Worm (Caenorhabditis elegans) whole organism, young adult: ENCODE data around the gene cpi-2.
A peak's percentile ranks its signal among the peaks of the same experiment; 100 is the strongest.

Source experiments
- B0019.2 ChIP-seq: fragments of 200-800 bp; sonication (Bioruptor generic); conservative IDR thresholded peaks from 2 replicates; pipeline ENCODE4 v1.3.6; 2022; ENCODE audit warnings: missing genetic modification reagents, missing genetic modification characterization, missing compliant biosample characterization
- F10E7.11 ChIP-seq: sonication (generic microtip); optimal IDR thresholded peaks from 2 replicates; lab custom pipeline; 2017; ENCODE audit warnings: mild to moderate bottlenecking, missing genetic modification characterization, moderate library complexity, missing compliant biosample characterization
- F23B12.7 ChIP-seq: sonication (generic microtip); optimal IDR thresholded peaks from 2 replicates; lab custom pipeline; 2017; ENCODE audit warnings: missing genetic modification characterization, mild to moderate bottlenecking, missing compliant biosample characterization, antibody characterized with exemption, moderate library complexity; ENCODE audit not compliant: insufficient read depth
- F33H1.4 ChIP-seq: fragments of 200-800 bp; sonication (Bioruptor generic); IDR thresholded peaks from 2 replicates; pipeline ENCODE4 v1.3.6; 2022; ENCODE audit warnings: missing genetic modification reagents, missing genetic modification characterization, missing compliant biosample characterization
- T07F8.4 ChIP-seq: sonication (generic microtip); optimal IDR thresholded peaks from 2 replicates; lab custom pipeline; 2016; ENCODE audit warnings: mild to moderate bottlenecking, missing genetic modification characterization, moderate library complexity, missing compliant biosample characterization
- Y53F4B.3 ChIP-seq: fragments of 200-800 bp; sonication (Bioruptor generic); IDR thresholded peaks from 2 replicates; pipeline ENCODE4 v1.3.6; 2022; ENCODE audit warnings: missing genetic modification reagents, missing genetic modification characterization, missing compliant biosample characterization
- Y67H2A.10 ChIP-seq: fragments of 200-800 bp; sonication (Bioruptor generic); conservative IDR thresholded peaks from 2 replicates; pipeline ENCODE4 v1.3.6; 2022; ENCODE audit warnings: missing genetic modification reagents, missing genetic modification characterization, missing compliant biosample characterization
- Y79H2A.3 ChIP-seq: fragments of 200-800 bp; sonication (Bioruptor generic); conservative IDR thresholded peaks from 2 replicates; pipeline ENCODE4 v1.3.6; 2022; ENCODE audit warnings: missing genetic modification reagents, missing genetic modification characterization, missing compliant biosample characterization
- atf-7 ChIP-seq: sonication (generic microtip); optimal IDR thresholded peaks from 2 replicates; lab custom pipeline; 2017; ENCODE audit warnings: mild to moderate bottlenecking, missing genetic modification characterization, missing compliant biosample characterization
- attf-3 ChIP-seq: fragments of 200-800 bp; sonication (Bioruptor generic); conservative IDR thresholded peaks from 2 replicates; pipeline ENCODE4 v1.3.6; 2022; ENCODE audit warnings: missing genetic modification reagents, missing genetic modification characterization, missing compliant biosample characterization
- ceh-79 ChIP-seq: sonication (generic microtip); optimal IDR thresholded peaks from 2 replicates; lab custom pipeline; 2017; ENCODE audit warnings: mild to moderate bottlenecking, missing genetic modification characterization, missing compliant biosample characterization
- ceh-91 ChIP-seq: fragments of 200-800 bp; sonication (Bioruptor generic); IDR thresholded peaks from 2 replicates; pipeline ENCODE4 v1.3.6; 2022; ENCODE audit warnings: missing genetic modification reagents, missing genetic modification characterization, missing compliant biosample characterization
- chd-7 ChIP-seq: sonication (generic microtip); optimal IDR thresholded peaks from 2 replicates; lab custom pipeline; 2016; ENCODE audit warnings: mild to moderate bottlenecking, missing genetic modification characterization, moderate library complexity, missing compliant biosample characterization
- die-1 ChIP-seq: sonication (generic microtip); optimal IDR thresholded peaks from 2 replicates; lab custom pipeline; 2016; ENCODE audit warnings: missing genotype, mild to moderate bottlenecking, missing genetic modification characterization, missing compliant biosample characterization
- dpff-1 ChIP-seq: sonication (generic microtip); optimal IDR thresholded peaks from 2 replicates; lab custom pipeline; 2017; ENCODE audit warnings: mild to moderate bottlenecking, missing genetic modification characterization, missing compliant biosample characterization
- dpl-1 ChIP-seq: fragments of 150-350 bp; optimal IDR thresholded peaks from 2 replicates; lab custom pipeline; 2014; ENCODE audit warnings: missing biosample characterization, missing genetic modification reagents, missing genetic modification characterization
- efl-1 ChIP-seq: fragments of 150-350 bp; optimal IDR thresholded peaks from 2 replicates; lab custom pipeline; 2014; ENCODE audit warnings: missing biosample characterization, missing genetic modification reagents, missing genetic modification characterization
- ekl-4 ChIP-seq: fragments of 200-800 bp; sonication (Bioruptor generic); IDR thresholded peaks from 2 replicates; pipeline ENCODE4 v1.3.6; 2022; ENCODE audit warnings: missing genetic modification reagents, missing genetic modification characterization, missing compliant biosample characterization
- ets-4 ChIP-seq: fragments of 200-800 bp; sonication (Bioruptor generic); optimal IDR thresholded peaks from 2 replicates; lab custom pipeline; 2018; ENCODE audit warnings: mild to moderate bottlenecking, missing genetic modification characterization, missing compliant biosample characterization
- him-1 ChIP-seq: sonication (generic microtip); optimal IDR thresholded peaks from 2 replicates; lab custom pipeline; 2016; ENCODE audit warnings: missing genotype, missing genetic modification reagents, missing genetic modification characterization, missing compliant biosample characterization
- hsf-1 ChIP-seq: fragments of 200-800 bp; sonication (Bioruptor generic); IDR thresholded peaks from 2 replicates; pipeline ENCODE4 v1.3.6; 2022; ENCODE audit warnings: missing genetic modification reagents, missing genetic modification characterization, missing compliant biosample characterization
- lin-54 ChIP-seq: fragments of 200-800 bp; sonication (Bioruptor generic); optimal IDR thresholded peaks from 2 replicates; lab custom pipeline; 2018; ENCODE audit warnings: mild to moderate bottlenecking, missing genetic modification characterization, missing compliant biosample characterization
- lsy-27 ChIP-seq: sonication (generic microtip); optimal IDR thresholded peaks from 2 replicates; lab custom pipeline; 2017; ENCODE audit warnings: missing genetic modification characterization, mild to moderate bottlenecking, missing compliant biosample characterization, antibody characterized with exemption, missing genotype, borderline replicate concordance; ENCODE audit not compliant: insufficient read depth
- madf-6 ChIP-seq: fragments of 200-800 bp; sonication (Bioruptor generic); IDR thresholded peaks from 2 replicates; pipeline ENCODE4 v1.3.6; 2022; ENCODE audit warnings: missing genetic modification reagents, missing genetic modification characterization, missing compliant biosample characterization
- madf-8 ChIP-seq: fragments of 200-800 bp; sonication (Bioruptor generic); conservative IDR thresholded peaks from 2 replicates; pipeline ENCODE4 v1.3.6; 2022; ENCODE audit warnings: missing genetic modification reagents, missing genetic modification characterization, missing compliant biosample characterization
- mcd-1 ChIP-seq: fragments of 200-800 bp; sonication (Bioruptor generic); IDR thresholded peaks from 2 replicates; pipeline ENCODE4 v1.3.6; 2022; ENCODE audit warnings: missing genetic modification reagents, missing genetic modification characterization, missing compliant biosample characterization
- mel-28 ChIP-seq: sonication (generic microtip); optimal IDR thresholded peaks from 2 replicates; lab custom pipeline; 2016; ENCODE audit warnings: borderline replicate concordance, mild to moderate bottlenecking, missing genetic modification characterization, missing compliant biosample characterization
- nhr-90 ChIP-seq: sonication (generic microtip); optimal IDR thresholded peaks from 2 replicates; lab custom pipeline; 2016; ENCODE audit warnings: missing genotype, mild to moderate bottlenecking, missing genetic modification characterization, missing compliant biosample characterization
- pha-4 ChIP-seq: fragments of 150-350 bp; sonication (generic microtip); optimal IDR thresholded peaks from 2 replicates; lab custom pipeline; 2014; ENCODE audit warnings: missing biosample characterization, missing genetic modification reagents, missing genetic modification characterization
- rcor-1 ChIP-seq: fragments of 200-800 bp; sonication (Bioruptor generic); IDR thresholded peaks from 2 replicates; pipeline ENCODE4 v1.3.6; 2022; ENCODE audit warnings: missing genetic modification reagents, missing genetic modification characterization, missing compliant biosample characterization
- rec-8 ChIP-seq, 2 experiments: sonication (generic microtip); optimal IDR thresholded peaks; 2 replicates each; lab custom pipeline; 2016; ENCODE audit warnings: mild to moderate bottlenecking in 2 of 2, missing genetic modification characterization in 2 of 2, missing genetic modification reagents in 2 of 2, missing genotype in 2 of 2, missing biosample characterization in 1 of 2, missing compliant biosample characterization in 1 of 2, moderate library complexity in 1 of 2
- sdz-38 ChIP-seq: sonication (generic microtip); optimal IDR thresholded peaks from 2 replicates; lab custom pipeline; 2016; ENCODE audit warnings: missing genotype, missing genetic modification characterization, missing compliant biosample characterization
- snpc-1.3 ChIP-seq: sonication (generic microtip); optimal IDR thresholded peaks from 2 replicates; lab custom pipeline; 2017; ENCODE audit warnings: missing genetic modification characterization, mild to moderate bottlenecking, missing compliant biosample characterization, antibody characterized with exemption, moderate library complexity, missing genotype, missing genetic modification reagents; ENCODE audit not compliant: insufficient read depth
- snpc-3.4 ChIP-seq: sonication (generic microtip); optimal IDR thresholded peaks from 2 replicates; lab custom pipeline; 2017; ENCODE audit warnings: missing genetic modification characterization, mild to moderate bottlenecking, missing compliant biosample characterization, antibody characterized with exemption, moderate library complexity, missing genotype, missing genetic modification reagents
- snpc-4 ChIP-seq, 5 experiments: fragments of 150-350 bp in 1 of 5; sonication (generic microtip) in 4 of 5; optimal IDR thresholded peaks; 2 replicates each; lab custom pipeline; 2014 to 2018; ENCODE audit warnings: missing genetic modification characterization in 5 of 5, missing biosample characterization in 3 of 5, antibody characterized with exemption in 2 of 5, mild to moderate bottlenecking in 2 of 5, missing compliant biosample characterization in 2 of 5, missing genotype in 2 of 5, moderate library complexity in 2 of 5, missing genetic modification reagents in 1 of 5
- tlf-1 ChIP-seq: fragments of 200-800 bp; sonication (Bioruptor generic); optimal IDR thresholded peaks from 2 replicates; lab custom pipeline; 2018; ENCODE audit warnings: mild to moderate bottlenecking, missing genetic modification characterization, missing compliant biosample characterization
- unc-130 ChIP-seq: sonication (generic microtip); optimal IDR thresholded peaks from 2 replicates; lab custom pipeline; 2016; ENCODE audit warnings: missing genetic modification reagents, missing genetic modification characterization, missing compliant biosample characterization
- xnd-1 ChIP-seq: sonication (generic microtip); optimal IDR thresholded peaks from 2 replicates; lab custom pipeline; 2016; ENCODE audit warnings: missing genotype, missing genetic modification reagents, missing genetic modification characterization, missing compliant biosample characterization
- zim-3 ChIP-seq: sonication (generic microtip); optimal IDR thresholded peaks from 2 replicates; lab custom pipeline; 2017; ENCODE audit warnings: mild to moderate bottlenecking, missing genetic modification characterization, moderate library complexity, missing compliant biosample characterization
- ztf-18 ChIP-seq: sonication (generic microtip); optimal IDR thresholded peaks from 2 replicates; lab custom pipeline; 2016; ENCODE audit warnings: missing genotype, mild to moderate bottlenecking, missing genetic modification characterization, missing compliant biosample characterization
- ztf-28 ChIP-seq: fragments of 200-800 bp; sonication (Bioruptor generic); IDR thresholded peaks from 2 replicates; pipeline ENCODE4 v1.3.6; 2022; ENCODE audit warnings: missing genetic modification reagents, missing genetic modification characterization, missing compliant biosample characterization
- ztf-3 ChIP-seq: fragments of 200-800 bp; sonication (Bioruptor generic); optimal IDR thresholded peaks from 2 replicates; lab custom pipeline; 2018; ENCODE audit warnings: mild to moderate bottlenecking, missing genetic modification characterization, missing compliant biosample characterization
- ztf-6 ChIP-seq: fragments of 200-800 bp; sonication (Bioruptor generic); IDR thresholded peaks from 2 replicates; pipeline ENCODE4 v1.3.6; 2022; ENCODE audit warnings: missing genetic modification reagents, missing genetic modification characterization, missing compliant biosample characterization

cpi-2 gene

ce11 chrV:5996114-5996513, 47.7 kb upstream of the cpi-2 start, which contains the start of gene cpg-4 (continued):
- TF ChIP-seq F10E7.11 (tag; lab: Kevin White, UChicago) (no peak), ets-4 (no peak), snpc-4 (GFP tag; optimal IDR thresholded peaks at IDR 0.05; lab: Kevin White, UChicago) (no peak), snpc-4 (tag; optimal IDR thresholded peaks at IDR 0.05; lab: Kevin White, UChicago) (peak in 1 of 4 experiments; percentile 20), hsf-1 (GFP tag; lab: Robert Waterston, UW) (peak; percentile 45; the same call in 1 of the 2 replicates), ztf-6 (GFP tag; lab: Robert Waterston, UW) (no peak), snpc-1.3 (peak; percentile 5), madf-6 (GFP tag; lab: Robert Waterston, UW) (peak; percentile 98), rcor-1 (peak; percentile 75; the same call in 1 of the 2 replicates), chd-7 (tag; lab: Kevin White, UChicago) (no peak), mcd-1 (GFP tag; lab: Robert Waterston, UW) (no peak), madf-8 (GFP tag; lab: Robert Waterston, UW) (peak; percentile 98), ekl-4 (GFP tag; lab: Robert Waterston, UW) (peak; percentile 53; the same call in 1 of the 2 replicates), F33H1.4 (GFP tag; lab: Robert Waterston, UW) (peak; percentile 97), Y79H2A.3 (GFP tag; lab: Robert Waterston, UW) (0 out of 2 replicates have a peak, but pooled peaks have one; percentile 20), attf-3 (GFP tag; lab: Robert Waterston, UW) (0 out of 2 replicates have a peak, but pooled peaks have one; percentile 17), efl-1 (peak; percentile 89), tlf-1 (peak; percentile 7), F23B12.7 (tag; lab: Kevin White, UChicago) (peak; percentile 56), B0019.2 (GFP tag; lab: Robert Waterston, UW) (0 out of 2 replicates have a peak, but pooled peaks have one; percentile 25), lin-54 (peak; percentile 68), him-1 (tag; lab: Kevin White, UChicago) (no peak), dpl-1 (GFP tag; lab: Kevin White, UChicago) (peak; percentile 78), snpc-3.4 (tag; lab: Kevin White, UChicago) (peak; percentile 61)
- TF ChIP-seq, all 124 proteins: peak for 26

ce11 chrV:6000368-6000802, 43.5 kb upstream of the cpi-2 start:
- TF ChIP-seq dpff-1 (no peak), ztf-18 (peak; percentile 64), xnd-1 (tag; lab: Kevin White, UChicago) (no peak), mel-28 (no peak), atf-7 (tag; lab: Kevin White, UChicago) (peak; percentile 100), snpc-3.4 (tag; lab: Kevin White, UChicago) (no peak), snpc-1.3 (no peak), ztf-6 (GFP tag; lab: Robert Waterston, UW) (no peak), nhr-90 (tag; lab: Kevin White, UChicago) (peak; percentile 75), lsy-27 (tag; lab: Kevin White, UChicago) (no peak), Y67H2A.10 (GFP tag; lab: Robert Waterston, UW) (peak; percentile 40; the same call in 1 of the 2 replicates), zim-3 (tag; lab: Kevin White, UChicago) (no peak), T07F8.4 (tag; lab: Kevin White, UChicago) (no peak), die-1 (peak; percentile 62), ztf-3 (GFP tag; lab: Kevin White, UChicago) (peak; percentile 27), him-1 (tag; lab: Kevin White, UChicago) (no peak), madf-6 (GFP tag; lab: Robert Waterston, UW) (peak; percentile 43; the same call in 1 of the 2 replicates), ceh-79 (tag; lab: Kevin White, UChicago) (no peak), efl-1 (no peak), rec-8 (tag; optimal IDR thresholded peaks at IDR 0.05; lab: Kevin White, UChicago) (no peak), pha-4 (peak; percentile 27), ceh-91 (no peak), sdz-38 (tag; lab: Kevin White, UChicago) (no peak), snpc-4 (GFP tag; optimal IDR thresholded peaks at IDR 0.05; lab: Kevin White, UChicago) (peak; percentile 46), snpc-4 (tag; optimal IDR thresholded peaks at IDR 0.05; lab: Kevin White, UChicago) (peak in 3 of 4 experiments; percentile 50 to 69 (median 69)), unc-130 (GFP tag; lab: Kevin White, UChicago) (no peak), F33H1.4 (GFP tag; lab: Robert Waterston, UW) (no peak), ztf-28 (GFP tag; lab: Robert Waterston, UW) (no peak), Y79H2A.3 (GFP tag; lab: Robert Waterston, UW) (no peak), chd-7 (tag; lab: Kevin White, UChicago) (peak; percentile 96), Y53F4B.3 (GFP tag; lab: Robert Waterston, UW) (no peak)
